Worm (Caenorhabditis elegans) whole organism, L3 larva: ENCODE measurements around the gene M163.21.

Experiments used
- R02D3.7 ChIP-seq: fragments of 150-350 bp; optimal IDR thresholded peaks from 2 replicates; lab custom pipeline; 2014; ENCODE audit warnings: missing biosample characterization, missing genetic modification characterization
- elt-2 ChIP-seq: sonication (generic microtip); optimal IDR thresholded peaks from 2 replicates; lab custom pipeline; 2016; ENCODE audit warnings: missing genetic modification reagents, mild to moderate bottlenecking, missing genetic modification characterization, missing compliant biosample characterization
- nhr-12 ChIP-seq: fragments of 150-350 bp; optimal IDR thresholded peaks from 2 replicates; lab custom pipeline; 2014; ENCODE audit warnings: missing biosample characterization, missing genetic modification characterization
- skn-1 ChIP-seq: fragments of 150-350 bp; optimal IDR thresholded peaks from 2 replicates; lab custom pipeline; 2014; ENCODE audit warnings: missing biosample characterization, missing genetic modification characterization

- TF ChIP-seq nhr-12 (tag; lab: Kevin White, UChicago) (no peak), skn-1 (no peak), elt-2 (no peak), R02D3.7 (tag; lab: Kevin White, UChicago) (no peak)
Observed at ce11 chrX:14430436-14430835, 36.2 kb upstream of the M163.21 start.
